Worm (Caenorhabditis elegans) whole organism, L1 larva: ENCODE results near the gene mec-4.

Experiments used
- ceh-90 ChIP-seq: sonication (generic microtip); optimal IDR thresholded peaks from 2 replicates; lab custom pipeline; 2016; ENCODE audit warnings: missing genetic modification characterization, missing compliant biosample characterization
- ces-1 ChIP-seq: fragments of 150-350 bp; optimal IDR thresholded peaks from 2 replicates; lab custom pipeline; 2014; ENCODE audit warnings: missing biosample characterization, missing genetic modification reagents, missing genetic modification characterization
- dpl-1 ChIP-seq, 3 experiments: fragments of 150-350 bp in 2 of 3; sonication (generic microtip) in 1 of 3; optimal IDR thresholded peaks; 2 replicates each; lab custom pipeline; 2014 to 2017; ENCODE audit warnings: missing biosample characterization in 3 of 3, missing genetic modification characterization in 3 of 3, missing genetic modification reagents in 3 of 3
- lin-39 ChIP-seq: fragments of 150-350 bp; optimal IDR thresholded peaks from 2 replicates; lab custom pipeline; 2014; ENCODE audit warnings: missing biosample characterization, missing genetic modification reagents, missing genetic modification characterization
- mab-9 ChIP-seq: fragments of 200-800 bp; sonication (Bioruptor generic); IDR thresholded peaks from 2 replicates; pipeline ENCODE4 v1.3.6; 2022; ENCODE audit warnings: missing genetic modification reagents, missing genetic modification characterization, missing compliant biosample characterization
- nhr-11 ChIP-seq: fragments of 150-350 bp; optimal IDR thresholded peaks from 2 replicates; lab custom pipeline; 2014; ENCODE audit warnings: missing biosample characterization, missing genetic modification characterization
- nhr-20 ChIP-seq: sonication (generic microtip); optimal IDR thresholded peaks from 2 replicates; lab custom pipeline; 2016; ENCODE audit warnings: mild to moderate bottlenecking, missing genetic modification characterization, missing compliant biosample characterization
- nhr-28 ChIP-seq: fragments of 150-350 bp; optimal IDR thresholded peaks from 2 replicates; lab custom pipeline; 2014; ENCODE audit warnings: missing biosample characterization, missing genetic modification characterization
- nhr-90 ChIP-seq: sonication (generic microtip); optimal IDR thresholded peaks from 2 replicates; lab custom pipeline; 2016; ENCODE audit warnings: mild to moderate bottlenecking, missing genetic modification characterization, missing compliant biosample characterization; ENCODE audit not compliant: poor library complexity
- pag-3 ChIP-seq: sonication (generic microtip); optimal IDR thresholded peaks from 2 replicates; lab custom pipeline; 2017; ENCODE audit warnings: missing genetic modification characterization, mild to moderate bottlenecking, missing compliant biosample characterization, antibody characterized with exemption, borderline replicate concordance; ENCODE audit not compliant: insufficient read depth
- snpc-4 ChIP-seq: fragments of 150-350 bp; optimal IDR thresholded peaks from 2 replicates; lab custom pipeline; 2014; ENCODE audit warnings: missing biosample characterization, missing genetic modification characterization
- zip-4 ChIP-seq: fragments of 200-800 bp; sonication (Bioruptor generic); optimal IDR thresholded peaks from 2 replicates; lab custom pipeline; 2018; ENCODE audit warnings: mild to moderate bottlenecking, missing genetic modification characterization, moderate library complexity, missing compliant biosample characterization

DNA sequence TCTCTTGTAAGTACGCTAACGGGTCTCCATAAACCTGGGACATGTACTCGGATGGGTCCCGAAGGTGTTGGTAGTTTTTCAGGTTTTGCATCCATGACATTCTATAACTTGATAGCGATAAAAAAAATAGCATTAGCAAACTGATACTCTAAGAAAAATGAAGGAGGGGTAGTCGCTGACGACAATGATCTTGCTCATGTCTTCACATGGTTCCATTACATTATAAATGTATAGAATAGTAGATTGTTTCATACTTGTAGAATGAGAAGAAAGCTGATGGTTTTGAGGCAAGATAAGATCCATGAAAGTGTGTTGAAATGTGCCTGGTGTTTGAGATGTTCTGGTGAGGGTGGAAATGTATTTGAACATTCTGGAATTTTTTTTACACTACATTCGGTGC lies at the start of gene mec-4:
- TF ChIP-seq mab-9 (GFP tag; lab: Robert Waterston, UW) (no peak), nhr-28 (tag; lab: Kevin White, UChicago) (no peak), dpl-1 (GFP tag; optimal IDR thresholded peaks at IDR 0.05; lab: Kevin White, UChicago) (no peak), pag-3 (tag; lab: Kevin White, UChicago) (no peak), nhr-90 (no peak), zip-4 (no peak), ceh-90 (tag; lab: Kevin White, UChicago) (no peak), lin-39 (tag; lab: Kevin White, UChicago) (no peak), snpc-4 (tag; lab: Kevin White, UChicago) (no peak), nhr-11 (tag; lab: Kevin White, UChicago) (no peak), nhr-20 (tag; lab: Kevin White, UChicago) (no peak), ces-1 (GFP tag; lab: Kevin White, UChicago) (no peak)
